Fruit fly (Drosophila melanogaster): ENCODE results near the gene Trf.

Trf gene

dm6 chr2L:8091429-8091828, 18.7 kb downstream of the Trf start:
- no peak for TF ChIP-seq Clk (GFP tag; optimal IDR thresholded peaks at IDR 0.05)
- TF ChIP-seq kay (GFP tag; ENCODE audit: borderline replicate concordance): peak; percentile 57
- no peak for TF ChIP-seq pad (GFP tag; optimal IDR thresholded peaks at IDR 0.05)
- TF ChIP-seq CG5204 (GFP tag; optimal IDR thresholded peaks at IDR 0.05): no peak
- TF ChIP-seq CG7101 (tag; optimal IDR thresholded peaks at IDR 0.05): no peak

dm6 chr2L:8091908-8092307, 19.2 kb downstream of the Trf start:
- TF ChIP-seq tj (GFP tag; optimal IDR thresholded peaks at IDR 0.05): no peak
- TF ChIP-seq toe (GFP tag; optimal IDR thresholded peaks at IDR 0.05): no peak
- TF ChIP-seq pad (GFP tag; optimal IDR thresholded peaks at IDR 0.05): no peak
- TF ChIP-seq Crg-1 (GFP tag; optimal IDR thresholded peaks at IDR 0.05): no peak

DNA sequence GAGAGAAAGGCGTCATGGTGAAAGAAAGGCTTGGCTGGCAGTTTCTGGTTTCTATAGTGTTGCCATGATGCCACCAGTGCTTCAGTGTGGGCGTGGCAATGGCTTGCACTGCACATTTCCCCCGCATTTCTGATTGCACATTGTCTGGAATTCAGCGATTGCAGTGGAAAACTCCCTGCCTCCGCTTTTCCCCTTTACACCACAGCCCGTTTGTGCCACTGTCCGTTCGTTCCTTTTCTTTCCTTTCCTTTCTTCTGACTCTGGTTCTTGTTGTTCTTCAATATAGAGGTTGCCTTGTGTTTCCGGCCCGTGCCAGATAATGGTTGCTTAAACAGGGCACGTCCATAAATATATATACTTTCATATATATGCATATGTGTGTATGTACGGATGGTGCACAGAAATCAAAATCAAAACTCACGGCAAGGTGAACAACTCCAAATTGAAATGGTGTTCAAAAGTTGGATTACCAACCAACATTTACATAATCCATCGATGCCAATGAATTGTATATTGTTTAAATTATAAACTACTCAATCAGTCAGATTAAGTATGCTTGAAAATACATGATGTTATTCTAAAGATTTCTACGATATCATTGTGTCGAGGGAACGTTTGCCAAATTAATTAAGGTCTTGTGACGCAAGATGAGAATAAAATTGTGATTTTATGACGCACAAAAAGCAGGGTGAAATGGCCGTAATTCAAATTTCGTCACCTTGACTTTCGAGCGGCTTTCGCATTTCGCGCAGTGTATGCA, 20.7 kb downstream of the Trf start:
- no peak for TF ChIP-seq toe (GFP tag; optimal IDR thresholded peaks at IDR 0.05)
- no peak for TF ChIP-seq CG14711 (tag; optimal IDR thresholded peaks at IDR 0.05)
- no peak for TF ChIP-seq CG12768 (GFP tag; optimal IDR thresholded peaks at IDR 0.05)
- no peak for TF ChIP-seq pad (GFP tag; optimal IDR thresholded peaks at IDR 0.05)
- TF ChIP-seq tj (GFP tag; optimal IDR thresholded peaks at IDR 0.05): peak; percentile 43
- TF ChIP-seq CG7101 (tag; optimal IDR thresholded peaks at IDR 0.05): no peak
- no peak for TF ChIP-seq CG7045 (GFP tag; optimal IDR thresholded peaks at IDR 0.05)
- no peak for TF ChIP-seq CG1620 (GFP tag; optimal IDR thresholded peaks at IDR 0.05)
- no peak for TF ChIP-seq CG11617 (GFP tag; optimal IDR thresholded peaks at IDR 0.05)
- TF ChIP-seq bab1 (GFP tag; optimal IDR thresholded peaks at IDR 0.05): no peak
- TF ChIP-seq Hr96 (GFP tag; optimal IDR thresholded peaks at IDR 0.05): no peak
- TF ChIP-seq cnc (optimal IDR thresholded peaks at IDR 0.05): no peak
- TF ChIP-seq kay (GFP tag; ENCODE audit: borderline replicate concordance): peak; percentile 89

dm6 chr2L:8094058-8094825, 21.5 kb downstream of the Trf start:
- no peak for TF ChIP-seq CG5204 (GFP tag; optimal IDR thresholded peaks at IDR 0.05)
- TF ChIP-seq CG14711 (tag; optimal IDR thresholded peaks at IDR 0.05): no peak
- TF ChIP-seq CG11617 (GFP tag; optimal IDR thresholded peaks at IDR 0.05): peak; percentile 21
- no peak for TF ChIP-seq CG12768 (GFP tag; optimal IDR thresholded peaks at IDR 0.05)
- peak; percentile 40 for TF ChIP-seq CG33017 (tag; optimal IDR thresholded peaks at IDR 0.05)
- peak; percentile 17 for TF ChIP-seq cic (GFP tag; optimal IDR thresholded peaks at IDR 0.05)
- TF ChIP-seq CG7101 (tag; optimal IDR thresholded peaks at IDR 0.05): peak; percentile 30
- peak; percentile 85 for TF ChIP-seq kay (GFP tag; ENCODE audit: borderline replicate concordance)
- no peak for TF ChIP-seq Crg-1 (GFP tag; optimal IDR thresholded peaks at IDR 0.05)

- TF ChIP-seq tj (GFP tag; optimal IDR thresholded peaks at IDR 0.05): peak; percentile 32
- TF ChIP-seq kay (GFP tag; ENCODE audit: borderline replicate concordance): peak; percentile 13
- TF ChIP-seq CG14711 (tag; optimal IDR thresholded peaks at IDR 0.05): no peak
- no peak for TF ChIP-seq CG1620 (GFP tag; optimal IDR thresholded peaks at IDR 0.05)
- TF ChIP-seq CG12768 (GFP tag; optimal IDR thresholded peaks at IDR 0.05): peak; percentile 39
- TF ChIP-seq CG11617 (GFP tag; optimal IDR thresholded peaks at IDR 0.05): no peak
- no peak for TF ChIP-seq Crg-1 (GFP tag; optimal IDR thresholded peaks at IDR 0.05)
- peak; percentile 29 for TF ChIP-seq CG33017 (tag; optimal IDR thresholded peaks at IDR 0.05)
- TF ChIP-seq Mnt (GFP tag; optimal IDR thresholded peaks at IDR 0.05): peak; percentile 12
Observed at dm6 chr2L:8095176-8095575, 22.5 kb downstream of the Trf start.

DNA sequence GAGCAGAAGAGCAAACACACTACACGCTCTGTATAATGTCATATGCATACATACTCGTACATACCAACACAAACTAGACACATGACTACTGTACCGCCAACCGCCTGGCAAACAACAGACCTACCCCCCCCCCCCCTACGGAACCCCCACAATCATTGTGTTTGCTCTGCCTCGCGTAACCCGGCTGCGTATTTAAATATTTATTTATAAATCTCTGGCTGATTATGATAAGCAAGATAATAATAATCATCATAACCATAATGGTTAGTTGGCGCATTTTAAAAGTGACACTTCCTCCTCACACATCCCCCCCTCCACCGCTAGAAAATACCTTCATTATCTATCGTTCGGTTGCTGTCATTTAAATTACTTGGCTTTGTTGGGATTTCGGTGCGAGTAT, 24.8 kb downstream of the Trf start:
- TF ChIP-seq toe (GFP tag; optimal IDR thresholded peaks at IDR 0.05) (peak; percentile 46), CG12768 (GFP tag; optimal IDR thresholded peaks at IDR 0.05) (peak; percentile 86), CG5204 (GFP tag; optimal IDR thresholded peaks at IDR 0.05) (no peak), Clk (GFP tag; optimal IDR thresholded peaks at IDR 0.05) (peak; percentile 45), CG11617 (GFP tag; optimal IDR thresholded peaks at IDR 0.05) (peak; percentile 65), Crg-1 (GFP tag; optimal IDR thresholded peaks at IDR 0.05) (no peak), CG1620 (GFP tag; optimal IDR thresholded peaks at IDR 0.05) (peak; percentile 18), kay (GFP tag; ENCODE audit: borderline replicate concordance) (no peak), CG7045 (GFP tag; optimal IDR thresholded peaks at IDR 0.05) (peak; percentile 80), CG7101 (tag; optimal IDR thresholded peaks at IDR 0.05) (peak; percentile 63), cnc (optimal IDR thresholded peaks at IDR 0.05) (peak in 1 of 2 experiments; percentile 2), CG14711 (tag; optimal IDR thresholded peaks at IDR 0.05) (peak; percentile 48), bab1 (GFP tag; optimal IDR thresholded peaks at IDR 0.05) (no peak), ovo (GFP tag; optimal IDR thresholded peaks at IDR 0.05) (no peak), CG33017 (tag; optimal IDR thresholded peaks at IDR 0.05) (peak; percentile 71), Hr96 (GFP tag; optimal IDR thresholded peaks at IDR 0.05) (peak; percentile 7), Mnt (GFP tag; optimal IDR thresholded peaks at IDR 0.05) (peak; percentile 46), pad (GFP tag; optimal IDR thresholded peaks at IDR 0.05) (peak; percentile 61), tj (GFP tag; optimal IDR thresholded peaks at IDR 0.05) (peak; percentile 18), cic (GFP tag; optimal IDR thresholded peaks at IDR 0.05) (peak; percentile 96)

Data from whole organism, adult.